Fruit fly (Drosophila melanogaster) S2 (cell line): Measurements from ENCODE around the gene skd.

ENCODE experiments used
- CG8478 ChIP-seq: fragments of >200 bp; optimal IDR thresholded peaks from 2 replicates; lab custom pipeline; 2018
- CTCF ChIP-seq, 2 experiments: fragments of >200 bp; optimal IDR thresholded peaks; 2 replicates each; lab custom pipeline; 2018

The skd gene

DNA sequence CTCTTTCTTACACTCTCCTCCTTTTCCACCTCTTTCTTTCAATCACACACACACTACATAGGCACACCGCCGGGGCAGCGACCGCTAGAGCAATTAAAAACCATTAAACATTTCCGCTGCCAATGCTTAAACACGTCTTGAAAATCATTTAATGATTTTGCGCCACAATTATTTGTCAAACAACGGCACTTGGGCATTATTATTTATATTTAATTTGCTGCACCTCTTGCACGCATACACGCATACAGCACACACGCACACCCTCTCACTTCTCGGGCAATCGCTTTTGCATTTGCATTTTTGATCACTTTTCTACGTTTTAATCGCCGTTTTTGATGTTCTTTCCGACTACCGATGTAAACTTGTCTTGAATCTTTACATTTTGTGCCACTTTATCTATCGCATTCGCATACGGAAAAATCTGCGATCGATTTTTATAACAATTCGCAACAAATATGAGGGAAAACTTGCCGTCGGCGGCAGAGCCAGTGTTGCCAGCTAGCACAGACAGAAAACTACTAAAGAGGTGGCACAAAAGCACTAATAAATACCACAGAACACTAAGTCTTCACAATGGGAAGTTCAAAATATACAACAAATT lies at the start of gene skd:
TSS of gene skd (minus strand) at position 518 of the 601 bp plus-strand sequence.
- no peak for TF ChIP-seq CTCF (optimal IDR thresholded peaks at IDR 0.05; lab: Kevin White, UChicago)
- TF ChIP-seq CG8478 (lab: Kevin White, UChicago) = no peak

DNA sequence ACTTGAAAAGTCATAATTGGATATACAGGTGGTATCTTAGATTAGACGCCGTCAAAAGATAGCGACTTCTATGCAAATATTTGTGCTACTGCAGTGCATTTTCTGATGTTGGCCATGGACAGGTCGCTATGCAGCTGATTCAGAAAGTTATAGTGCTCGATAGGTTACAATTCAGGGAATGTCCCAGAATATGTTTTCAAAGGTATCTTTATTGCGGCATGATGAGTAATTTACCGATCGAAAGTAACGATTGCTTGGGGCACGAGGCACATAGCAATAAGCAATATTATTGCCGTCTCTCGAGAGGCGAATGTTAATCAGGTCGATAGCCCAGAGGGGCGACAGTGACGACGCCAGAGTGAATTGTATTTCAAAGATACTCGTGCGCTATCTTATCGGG lies 42.8 kb upstream of the skd start:
- no peak for TF ChIP-seq CTCF (optimal IDR thresholded peaks at IDR 0.05; lab: Kevin White, UChicago)
- TF ChIP-seq CG8478 (lab: Kevin White, UChicago) = no peak

DNA sequence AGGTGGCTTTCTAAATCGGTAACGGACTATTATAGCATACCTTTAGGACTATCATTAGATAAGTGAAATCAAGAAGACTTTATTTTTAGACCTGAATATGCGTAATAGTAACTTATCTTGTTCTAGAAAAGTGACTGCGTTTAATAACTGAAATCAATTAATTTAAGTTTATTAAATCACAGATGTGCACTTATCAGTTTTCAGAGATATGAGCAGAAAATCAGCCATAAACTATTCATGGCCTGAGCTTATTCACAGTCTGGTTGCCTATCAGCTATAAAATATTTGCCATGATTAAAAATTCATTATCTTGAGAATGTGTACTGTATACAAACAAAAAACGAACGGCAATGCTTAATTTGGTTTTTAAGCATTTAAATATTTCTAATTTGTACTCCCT lies 42.2 kb upstream of the skd start:
- TF ChIP-seq CTCF (optimal IDR thresholded peaks at IDR 0.05; lab: Kevin White, UChicago) (no peak), CG8478 (lab: Kevin White, UChicago) (no peak)

DNA sequence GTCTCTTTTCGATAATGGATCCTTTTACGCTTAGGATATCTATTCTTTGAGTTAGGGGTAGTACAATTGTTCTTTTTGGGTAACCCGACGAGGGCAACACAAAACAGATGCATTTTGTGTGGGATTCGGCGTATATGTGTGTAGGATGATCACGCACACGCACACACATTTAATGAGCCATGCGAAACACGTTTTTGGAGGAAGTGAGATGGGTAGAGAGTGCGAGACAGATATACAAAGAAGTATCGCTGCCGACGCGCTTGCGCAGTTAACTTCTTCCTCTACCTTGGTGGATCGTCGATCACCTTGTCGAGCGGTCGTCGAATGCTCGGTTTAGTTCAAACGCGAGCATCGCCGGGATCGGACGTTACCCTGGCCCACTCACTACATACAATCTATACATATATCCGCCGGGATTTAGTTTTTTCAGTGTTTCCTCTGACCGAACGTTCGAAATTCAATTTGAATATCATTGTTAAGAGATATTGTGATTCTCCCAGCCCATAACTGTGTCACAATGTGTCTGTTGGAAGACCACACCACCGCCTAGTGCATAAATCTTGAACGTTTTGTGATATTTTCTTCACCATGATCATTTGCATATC lies 40.4 kb upstream of the skd start:
- TF ChIP-seq CTCF (optimal IDR thresholded peaks at IDR 0.05; lab: Kevin White, UChicago) (peak in 1 of 2 experiments; percentile 28), CG8478 (lab: Kevin White, UChicago) (no peak)

DNA sequence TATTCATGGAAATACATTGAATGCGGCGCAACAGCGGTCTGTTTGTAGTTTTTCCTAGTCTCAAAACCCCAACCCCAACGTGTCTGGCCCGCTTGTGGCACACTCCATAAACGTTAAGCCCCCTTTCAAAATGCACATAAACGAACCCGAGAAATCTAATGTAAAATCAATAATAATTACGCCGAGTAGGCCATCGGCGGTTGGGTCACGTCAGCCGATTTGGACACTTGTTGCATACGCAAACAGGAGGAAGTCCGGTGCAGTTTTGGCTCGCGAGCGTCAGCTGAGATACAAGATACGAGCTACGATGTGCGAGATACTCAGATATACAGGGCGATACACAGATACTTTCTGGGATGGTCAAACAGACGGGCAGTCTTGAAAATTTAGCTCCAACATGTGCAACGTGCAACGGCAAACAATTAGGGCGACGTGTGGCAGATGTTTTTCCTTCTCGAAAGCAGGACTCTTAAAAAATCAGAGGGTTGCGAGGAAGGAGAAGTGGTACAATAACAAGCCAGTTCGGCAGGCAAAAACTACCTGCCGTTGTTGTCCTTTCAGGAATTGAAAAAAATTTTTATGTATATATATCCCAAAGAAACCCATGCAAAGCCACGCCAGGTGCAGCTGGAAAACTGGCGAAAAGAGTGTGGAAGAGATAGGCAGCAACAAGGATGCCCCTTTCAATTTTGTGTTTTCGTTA lies 39.1 kb upstream of the skd start:
- TF ChIP-seq CTCF (optimal IDR thresholded peaks at IDR 0.05; lab: Kevin White, UChicago) = no peak
- no peak for TF ChIP-seq CG8478 (lab: Kevin White, UChicago)

DNA sequence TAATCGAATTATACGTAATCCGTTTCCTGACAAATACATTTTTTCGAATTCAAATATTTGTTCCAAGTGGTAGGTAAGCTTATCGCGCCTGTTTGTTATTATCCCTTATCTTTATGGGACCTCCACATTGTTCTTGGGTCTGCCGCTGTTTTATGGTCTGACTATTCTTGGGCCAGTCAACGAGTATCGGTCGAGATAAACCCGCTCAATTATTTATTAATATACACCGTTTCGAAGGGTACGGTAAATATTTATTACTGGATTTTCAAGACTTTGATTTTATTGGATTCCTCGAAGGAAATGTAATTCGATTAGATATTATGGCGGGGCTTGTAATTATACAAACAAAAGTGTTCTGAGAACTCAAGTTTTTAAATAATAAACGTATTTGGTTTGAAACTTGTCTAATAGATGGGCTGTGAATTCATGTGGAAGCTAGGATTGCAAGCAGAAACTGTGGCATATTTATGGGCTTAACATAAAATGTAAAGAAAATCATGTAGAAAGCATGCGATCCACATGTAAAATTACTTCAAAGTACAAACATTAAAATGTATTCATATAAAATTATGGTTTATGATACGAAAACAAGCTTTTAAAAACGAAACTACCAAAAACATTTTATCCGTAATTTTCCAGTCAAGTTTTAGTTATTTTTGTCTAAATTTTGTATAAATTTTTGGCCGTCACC lies 38.1 kb upstream of the skd start, which contains the start of gene CG43072:
TSS of gene CG43072 (plus strand) at position 641 of the 691 bp plus-strand sequence.
- peak in 1 of 2 experiments; percentile 55 for TF ChIP-seq CTCF (optimal IDR thresholded peaks at IDR 0.05; lab: Kevin White, UChicago)
- TF ChIP-seq CG8478 (lab: Kevin White, UChicago) = no peak

DNA sequence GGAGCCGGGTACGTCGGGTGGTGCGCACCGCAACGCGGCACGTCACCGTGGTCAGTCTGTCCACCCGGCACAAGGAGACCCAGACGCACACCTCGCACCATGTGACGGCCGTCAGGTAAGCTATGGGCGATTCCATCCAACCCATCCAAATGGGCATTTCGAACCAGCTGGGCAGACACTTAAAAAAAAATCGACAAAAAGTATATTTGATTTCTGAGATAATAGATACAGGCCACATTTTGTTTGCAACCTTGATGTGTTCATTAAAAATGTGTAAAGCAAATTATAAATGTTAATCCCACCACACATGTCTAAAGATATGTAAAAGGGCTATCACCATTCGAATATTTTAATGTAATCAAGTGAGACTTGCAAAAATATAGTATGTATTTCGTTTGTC lies 37.4 kb upstream of the skd start:
- no peak for TF ChIP-seq CTCF (optimal IDR thresholded peaks at IDR 0.05; lab: Kevin White, UChicago)
- TF ChIP-seq CG8478 (lab: Kevin White, UChicago) = no peak

DNA sequence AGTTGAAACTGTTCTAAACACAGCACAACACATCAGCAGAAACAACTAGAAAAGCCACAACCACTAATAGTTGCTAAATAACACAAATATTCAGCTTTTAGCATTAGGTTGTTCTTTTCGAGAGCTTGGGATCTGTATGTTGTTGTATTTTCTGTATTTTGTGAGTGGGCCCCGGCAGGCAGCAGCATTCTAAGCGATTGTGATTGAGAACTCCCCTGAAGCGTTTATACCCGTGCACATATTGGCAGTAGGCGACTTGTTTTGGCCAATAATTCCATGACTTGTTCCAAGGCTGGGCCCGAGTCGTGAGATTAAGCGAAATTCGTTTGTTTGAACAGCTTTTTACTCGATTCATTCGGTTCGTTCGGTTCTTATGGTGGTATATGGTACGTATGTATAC lies 34.7 kb upstream of the skd start:
- no peak for TF ChIP-seq CTCF (optimal IDR thresholded peaks at IDR 0.05; lab: Kevin White, UChicago)
- no peak for TF ChIP-seq CG8478 (lab: Kevin White, UChicago)

DNA sequence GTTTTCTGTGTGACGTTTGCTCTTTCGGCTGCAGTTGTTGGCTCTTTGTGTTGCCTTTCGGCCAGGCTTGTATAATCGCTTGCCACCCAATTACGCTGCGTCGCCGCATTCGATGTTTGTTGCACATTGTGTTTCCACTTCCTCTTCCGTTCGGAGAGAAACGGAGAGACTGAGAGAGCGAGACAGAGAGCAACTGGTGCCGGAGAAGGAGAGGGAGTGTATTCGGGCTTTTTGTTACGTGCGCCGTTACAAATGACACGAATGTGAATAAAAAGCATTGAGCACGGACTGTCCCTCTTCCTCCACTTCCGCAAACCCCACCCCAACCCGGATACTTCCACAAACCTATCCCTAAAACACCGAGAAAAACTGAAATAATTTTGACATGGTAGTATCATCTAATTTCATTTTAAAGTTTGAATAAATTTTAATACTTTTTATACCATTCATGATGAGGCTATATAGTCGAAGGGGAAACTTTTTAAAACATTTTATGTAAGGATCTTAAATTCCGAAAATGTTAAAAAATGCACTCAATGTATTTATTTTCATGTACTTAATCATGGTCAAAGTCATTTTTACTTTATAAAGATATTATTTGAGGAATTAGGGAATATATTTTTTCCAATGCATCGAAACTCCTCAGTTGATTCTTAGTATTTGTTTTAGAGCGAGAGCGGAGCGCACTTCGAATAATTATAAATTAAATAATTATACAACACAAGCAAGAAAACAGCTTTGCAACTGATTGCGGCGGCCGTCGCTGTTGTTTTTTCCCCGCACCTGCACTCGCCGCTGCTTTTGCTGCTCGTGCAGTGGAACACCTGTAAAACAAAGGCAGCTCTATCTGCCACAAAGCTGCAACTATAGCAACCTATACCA lies 33.2 kb upstream of the skd start:
- TF ChIP-seq CG8478 (lab: Kevin White, UChicago) (no peak), CTCF (optimal IDR thresholded peaks at IDR 0.05; lab: Kevin White, UChicago) (no peak)

DNA sequence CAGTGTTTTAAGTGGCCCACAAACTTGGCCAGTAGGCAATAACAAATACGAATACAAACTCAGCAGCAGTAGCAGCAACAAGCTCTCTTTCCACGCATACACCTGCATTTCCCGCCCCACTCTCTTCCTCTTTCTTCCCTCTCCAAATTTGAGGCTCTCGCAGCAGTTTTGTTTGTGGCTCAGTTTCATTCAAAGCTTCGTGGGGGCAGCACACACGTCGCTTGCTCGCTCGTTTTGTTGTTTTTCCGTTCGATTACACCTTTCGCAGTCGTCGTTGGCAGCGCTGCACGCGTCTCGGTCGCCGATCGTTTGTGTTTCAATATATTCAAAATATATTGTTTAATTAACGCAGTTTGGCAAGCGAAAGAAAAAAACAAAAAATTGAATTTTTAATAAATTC lies 31.4 kb upstream of the skd start:
- TF ChIP-seq CG8478 (lab: Kevin White, UChicago) = no peak
- TF ChIP-seq CTCF (optimal IDR thresholded peaks at IDR 0.05; lab: Kevin White, UChicago) = no peak

DNA sequence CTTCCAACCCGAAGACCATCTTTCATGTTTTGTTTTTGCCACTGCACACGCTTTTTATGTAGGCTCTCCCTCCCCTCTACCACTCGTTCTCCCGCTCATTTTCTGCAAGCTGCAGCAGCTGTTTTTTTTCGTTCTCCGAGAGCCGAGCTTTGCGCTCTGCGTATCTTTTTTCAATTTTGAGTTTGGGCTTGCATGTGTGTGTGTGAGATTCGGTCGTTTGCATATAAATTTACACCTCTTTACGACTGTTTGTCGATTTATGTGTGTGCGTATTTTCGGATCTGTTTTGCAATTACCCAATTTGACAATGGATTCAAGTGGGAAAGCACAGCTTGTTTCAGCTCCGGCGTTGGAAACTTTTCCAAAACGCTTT lies 30.3 kb upstream of the skd start:
- TF ChIP-seq CTCF (optimal IDR thresholded peaks at IDR 0.05; lab: Kevin White, UChicago) (no peak), CG8478 (lab: Kevin White, UChicago) (no peak)

DNA sequence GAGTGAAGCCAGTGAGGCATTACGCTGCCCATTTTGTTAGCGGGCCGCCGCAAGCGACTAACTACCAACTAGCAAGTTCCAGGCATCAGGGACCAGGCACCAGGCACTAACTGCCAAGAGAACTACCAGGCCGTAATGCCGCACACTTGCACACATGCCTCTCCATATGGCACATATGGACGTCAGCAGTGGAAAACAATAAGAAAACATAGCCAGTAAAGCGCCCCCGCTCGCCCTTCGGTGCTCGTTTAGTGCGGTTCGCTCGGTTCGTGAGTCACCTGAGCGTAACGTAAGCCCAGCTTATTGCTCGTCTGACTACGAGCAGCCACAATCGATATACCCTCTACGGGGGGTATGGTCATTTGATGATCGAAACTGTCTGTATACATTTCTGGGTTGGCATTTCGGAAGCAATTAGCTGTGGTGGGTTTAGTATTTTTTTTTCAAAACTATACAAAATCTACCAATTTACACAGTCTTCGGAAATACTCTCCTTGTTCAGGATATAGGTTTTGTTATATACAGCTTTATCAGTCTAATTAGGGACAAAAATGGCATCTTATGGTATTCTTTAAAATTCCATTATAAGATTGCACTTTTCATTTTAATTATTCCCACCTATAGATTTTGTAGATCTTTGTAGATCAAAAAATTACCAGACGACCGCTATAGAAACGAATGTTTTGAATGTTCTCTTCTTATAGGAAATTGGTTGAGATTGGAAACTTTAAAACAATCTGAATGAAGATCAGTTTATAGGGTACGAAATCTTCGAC lies 29.7 kb upstream of the skd start:
- TF ChIP-seq CG8478 (lab: Kevin White, UChicago) (no peak), CTCF (optimal IDR thresholded peaks at IDR 0.05; lab: Kevin White, UChicago) (no peak)

DNA sequence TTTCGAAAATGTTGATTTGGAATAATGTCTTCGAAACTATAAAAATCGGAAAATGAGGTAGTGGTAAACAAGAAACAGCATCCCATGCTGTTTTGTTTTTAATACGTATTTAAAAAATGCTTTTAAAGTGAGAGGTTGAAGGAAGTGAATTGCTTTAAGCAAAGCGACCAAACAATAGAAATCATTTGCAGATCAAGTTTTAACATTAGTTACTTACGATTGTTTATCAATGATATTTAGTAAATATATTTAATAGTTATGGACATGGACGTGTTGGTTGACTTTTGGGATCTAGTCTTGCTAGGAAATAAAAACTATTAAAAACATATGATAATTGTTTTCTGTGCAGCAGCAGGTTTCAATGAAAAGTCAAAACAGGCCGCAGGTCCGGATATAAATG lies 29.1 kb upstream of the skd start:
- TF ChIP-seq CTCF (optimal IDR thresholded peaks at IDR 0.05; lab: Kevin White, UChicago) = no peak
- no peak for TF ChIP-seq CG8478 (lab: Kevin White, UChicago)
